Fruit fly (Drosophila melanogaster) whole organism: ENCODE data around the gene CG2701.

Source experiments
- Dll ChIP-seq: fragments of >200 bp; optimal IDR thresholded peaks from 2 replicates; lab custom pipeline; 2017
- EcR ChIP-seq, 2 experiments: fragments of >200 bp; optimal IDR thresholded peaks; 2 replicates each; lab custom pipeline; 2017; ENCODE audit warnings: missing biosample characterization in 2 of 2, missing genetic modification characterization in 2 of 2, missing genetic modification reagents in 2 of 2
- pan ChIP-seq: fragments of >200 bp; optimal IDR thresholded peaks from 2 replicates; lab custom pipeline; 2017
- psq ChIP-seq: fragments of >200 bp; optimal IDR thresholded peaks from 2 replicates; lab custom pipeline; 2017
- usp ChIP-seq: fragments of >200 bp; optimal IDR thresholded peaks from 2 replicates; lab custom pipeline; 2017; ENCODE audit warnings: missing biosample characterization, missing genetic modification characterization, mixed read lengths

DNA sequence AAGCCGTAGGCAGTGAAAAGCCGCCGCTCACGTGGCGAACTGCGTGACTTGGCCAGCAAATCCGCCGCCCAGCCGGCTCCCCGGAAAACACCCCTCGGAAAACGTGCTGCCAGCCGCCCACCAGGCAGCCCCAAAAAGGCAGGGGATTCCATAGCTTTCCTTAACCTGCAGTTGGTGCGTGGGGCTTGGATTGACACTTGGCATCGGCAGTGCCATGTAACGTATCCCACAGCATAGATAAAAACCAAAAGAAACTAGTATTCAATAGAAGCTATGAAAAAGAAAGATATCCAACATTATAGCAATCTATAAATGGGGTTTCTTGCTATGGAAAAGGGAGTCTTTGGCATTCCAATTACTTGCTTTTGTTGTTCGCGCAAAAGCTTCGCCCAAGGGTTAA is 35.1 kb downstream of the CG2701 start:
- TF ChIP-seq EcR (GFP tag; optimal IDR thresholded peaks at IDR 0.05; lab: Kevin White, UChicago) (no peak), psq (lab: Kevin White, UChicago) (no peak), usp (GFP tag; lab: Kevin White, UChicago) (no peak), Dll (no peak), pan (lab: Kevin White, UChicago) (no peak)
